Fruit fly (Drosophila melanogaster) whole organism, embryonic: Measurements from ENCODE around the gene CG8117.

Source experiments
- Adf1 ChIP-seq: fragments of 200-800 bp; sonication (Bioruptor generic); IDR thresholded peaks from 2 replicates; pipeline ENCODE4 v1.3.6; 2022; ENCODE audit warnings: missing biosample characterization, missing genetic modification characterization
- Awh ChIP-seq: fragments of 200-800 bp; sonication (Bioruptor generic); IDR thresholded peaks from 2 replicates; pipeline ENCODE4, ENCODE4 v1.3.6; 2022; ENCODE audit warnings: missing biosample characterization, missing genetic modification characterization
- B-H2 ChIP-seq: fragments of 200-800 bp; sonication (Bioruptor generic); optimal IDR thresholded peaks from 2 replicates; lab custom pipeline; 2018; ENCODE audit warnings: missing biosample characterization, mild to moderate bottlenecking, missing genetic modification characterization
- CG10147 ChIP-seq: fragments of 200-800 bp; sonication (Bioruptor generic); optimal IDR thresholded peaks from 2 replicates; lab custom pipeline; 2019; ENCODE audit warnings: missing biosample characterization, mild to moderate bottlenecking, missing genetic modification characterization, moderate library complexity
- CG1024 ChIP-seq: fragments of 200-800 bp; sonication (Bioruptor generic); IDR thresholded peaks from 2 replicates; pipeline ENCODE4 v1.3.6; 2022; ENCODE audit warnings: missing biosample characterization, missing genetic modification characterization
- CG10267 ChIP-seq: fragments of 200-800 bp; sonication (Bioruptor generic); optimal IDR thresholded peaks from 2 replicates; lab custom pipeline; 2018; ENCODE audit warnings: missing biosample characterization, mild to moderate bottlenecking, missing genetic modification characterization, moderate library complexity
- CG10654 ChIP-seq: fragments of 200-800 bp; sonication (Bioruptor generic); optimal IDR thresholded peaks from 2 replicates; lab custom pipeline; 2016; ENCODE audit warnings: missing biosample characterization, missing genetic modification characterization
- CG11504 ChIP-seq: fragments of 200-800 bp; sonication (Bioruptor generic); optimal IDR thresholded peaks from 3 replicates; lab custom pipeline; 2019; ENCODE audit warnings: missing biosample characterization, mild to moderate bottlenecking, missing genetic modification characterization, moderate library complexity
- CG14014 ChIP-seq: fragments of 200-800 bp; sonication (Bioruptor generic); IDR thresholded peaks from 2 replicates; pipeline ENCODE4 v1.3.6; 2022; ENCODE audit warnings: missing biosample characterization, missing genetic modification characterization
- CG15601 ChIP-seq: fragments of 200-800 bp; sonication (Bioruptor generic); optimal IDR thresholded peaks from 3 replicates; lab custom pipeline; 2019; ENCODE audit warnings: missing biosample characterization, mild to moderate bottlenecking, missing genetic modification characterization, moderate library complexity
- CG15696 ChIP-seq: fragments of 200-800 bp; sonication (Bioruptor generic); optimal IDR thresholded peaks from 2 replicates; lab custom pipeline; 2019; ENCODE audit warnings: missing biosample characterization, mild to moderate bottlenecking, missing genetic modification characterization, moderate library complexity
- CG1602 ChIP-seq: fragments of 200-800 bp; sonication (Bioruptor generic); optimal IDR thresholded peaks from 3 replicates; lab custom pipeline; 2016; ENCODE audit warnings: missing biosample characterization, missing genetic modification characterization
- CG16813 ChIP-seq: fragments of 200-800 bp; sonication (Bioruptor generic); IDR thresholded peaks from 3 replicates; pipeline ENCODE4 v1.3.6; 2022; ENCODE audit warnings: missing biosample characterization, missing genetic modification characterization; ENCODE audit not compliant: partially characterized antibody
- CG16815 ChIP-seq: fragments of 200-800 bp; sonication (Bioruptor generic); optimal IDR thresholded peaks from 3 replicates; lab custom pipeline; 2017; ENCODE audit warnings: missing biosample characterization, mild to moderate bottlenecking, missing genetic modification characterization
- CG17328 ChIP-seq: fragments of 200-800 bp; sonication (Bioruptor generic); IDR thresholded peaks from 2 replicates; pipeline ENCODE4 v1.3.6; 2022; ENCODE audit warnings: missing biosample characterization, missing genetic modification characterization
- CG18262 ChIP-seq: fragments of 200-800 bp; optimal IDR thresholded peaks from 3 replicates; lab custom pipeline; 2019; ENCODE audit warnings: missing biosample characterization, mild to moderate bottlenecking, missing genetic modification characterization, moderate library complexity
- CG2202 ChIP-seq: fragments of 200-800 bp; sonication (Bioruptor generic); optimal IDR thresholded peaks from 2 replicates; lab custom pipeline; 2018; ENCODE audit warnings: missing biosample characterization, mild to moderate bottlenecking, missing genetic modification characterization
- CG2712 ChIP-seq: fragments of 200-800 bp; optimal IDR thresholded peaks from 3 replicates; lab custom pipeline; 2019; ENCODE audit warnings: missing biosample characterization, mild to moderate bottlenecking, missing genetic modification characterization, moderate library complexity
- CG2889 ChIP-seq: fragments of 200-800 bp; sonication (Bioruptor generic); IDR thresholded peaks from 3 replicates; pipeline ENCODE4 v1.3.6; 2022; ENCODE audit warnings: missing biosample characterization, missing genetic modification characterization
- CG34422 ChIP-seq: fragments of 200-800 bp; sonication (Bioruptor generic); IDR thresholded peaks from 3 replicates; pipeline ENCODE4 v1.3.6; 2022; ENCODE audit warnings: missing biosample characterization, missing genetic modification characterization
- CG4360 ChIP-seq: fragments of 200-800 bp; sonication (Bioruptor generic); IDR thresholded peaks from 2 replicates; pipeline ENCODE4 v1.3.6; 2022; ENCODE audit warnings: missing biosample characterization, missing genetic modification characterization
- CG6689 ChIP-seq: fragments of 200-800 bp; sonication (Bioruptor generic); IDR thresholded peaks from 2 replicates; pipeline ENCODE4 v1.3.6; 2022; ENCODE audit warnings: missing biosample characterization, missing genetic modification characterization
- CG8290 ChIP-seq, 3 experiments: fragments of 200-800 bp; sonication (Bioruptor generic); optimal IDR thresholded peaks; 2 replicates each; lab custom pipeline; 2016 to 2019; ENCODE audit warnings: missing biosample characterization in 3 of 3, missing genetic modification characterization in 3 of 3, mild to moderate bottlenecking in 2 of 3, moderate library complexity in 1 of 3
- Gsc ChIP-seq: fragments of 200-800 bp; sonication (Bioruptor generic); IDR thresholded peaks from 2 replicates; pipeline ENCODE4 v1.3.6; 2022; ENCODE audit warnings: missing biosample characterization, missing genetic modification characterization
- HmgZ ChIP-seq: fragments of 200-800 bp; sonication (Bioruptor generic); optimal IDR thresholded peaks from 2 replicates; lab custom pipeline; 2018; ENCODE audit warnings: missing biosample characterization, mild to moderate bottlenecking, missing genetic modification characterization
- Hr39 ChIP-seq: fragments of >200 bp; optimal IDR thresholded peaks from 2 replicates; lab custom pipeline; 2017
- Oli ChIP-seq: fragments of 200-800 bp; sonication (Bioruptor generic); optimal IDR thresholded peaks from 2 replicates; lab custom pipeline; 2018; ENCODE audit warnings: missing biosample characterization, mild to moderate bottlenecking, missing genetic modification characterization, moderate library complexity
- Optix ChIP-seq: fragments of 200-800 bp; sonication (Bioruptor generic); IDR thresholded peaks from 3 replicates; pipeline ENCODE4 v1.3.6; 2022; ENCODE audit warnings: missing biosample characterization, missing genetic modification characterization
- PHDP ChIP-seq: fragments of 200-800 bp; sonication (Bioruptor generic); optimal IDR thresholded peaks from 3 replicates; lab custom pipeline; 2018; ENCODE audit warnings: missing biosample characterization, mild to moderate bottlenecking, missing genetic modification characterization, moderate library complexity
- Poxn ChIP-seq: fragments of 200-800 bp; sonication (Bioruptor generic); IDR thresholded peaks from 2 replicates; pipeline ENCODE4 v1.3.6; 2022; ENCODE audit warnings: missing biosample characterization, missing genetic modification characterization
- Ptx1 ChIP-seq: fragments of 200-800 bp; sonication (Bioruptor generic); IDR thresholded peaks from 2 replicates; pipeline ENCODE4 v1.3.6; 2022; ENCODE audit warnings: missing biosample characterization, missing genetic modification characterization
- Xbp1 ChIP-seq: fragments of 200-800 bp; sonication (Bioruptor generic); optimal IDR thresholded peaks from 3 replicates; lab custom pipeline; 2016; ENCODE audit warnings: missing biosample characterization, mild to moderate bottlenecking, missing genetic modification characterization
- bsh ChIP-seq, 2 experiments: fragments of 200-800 bp; sonication (Bioruptor generic); optimal IDR thresholded peaks; 2 replicates each; lab custom pipeline; 2017 to 2018; ENCODE audit warnings: mild to moderate bottlenecking in 2 of 2, missing biosample characterization in 2 of 2, missing genetic modification characterization in 2 of 2, moderate library complexity in 1 of 2
- cad ChIP-seq: fragments of >200 bp; optimal IDR thresholded peaks from 2 replicates; lab custom pipeline; 2017; ENCODE audit warnings: missing biosample characterization, missing genetic modification characterization
- cato ChIP-seq: fragments of 200-800 bp; sonication (Bioruptor generic); optimal IDR thresholded peaks from 2 replicates; lab custom pipeline; 2016; ENCODE audit warnings: missing biosample characterization, missing genetic modification characterization, borderline replicate concordance
- cwo ChIP-seq: fragments of 200-800 bp; sonication (Bioruptor generic); optimal IDR thresholded peaks from 3 replicates; lab custom pipeline; 2017; ENCODE audit warnings: missing biosample characterization, missing genetic modification characterization, mild to moderate bottlenecking, moderate library complexity, missing genetic modification reagents
- dysf ChIP-seq: fragments of 200-800 bp; sonication (Bioruptor generic); IDR thresholded peaks from 3 replicates; pipeline ENCODE4 v1.3.6; 2022; ENCODE audit warnings: missing biosample characterization, missing genetic modification characterization
- fd96Cb ChIP-seq: fragments of 200-800 bp; sonication (Bioruptor generic); optimal IDR thresholded peaks from 2 replicates; lab custom pipeline; 2018; ENCODE audit warnings: missing biosample characterization, mild to moderate bottlenecking, missing genetic modification characterization, moderate library complexity
- hbn ChIP-seq: fragments of 200-800 bp; sonication (Bioruptor generic); IDR thresholded peaks from 2 replicates; pipeline ENCODE4 v1.3.6; 2022; ENCODE audit warnings: missing biosample characterization, missing genetic modification characterization; ENCODE audit not compliant: partially characterized antibody
- nmo ChIP-seq: fragments of 200-800 bp; sonication (Bioruptor generic); optimal IDR thresholded peaks from 2 replicates; lab custom pipeline; 2018; ENCODE audit warnings: missing biosample characterization, mild to moderate bottlenecking, missing genetic modification characterization, moderate library complexity
- oc ChIP-seq: fragments of 200-800 bp; sonication (Bioruptor generic); optimal IDR thresholded peaks from 2 replicates; lab custom pipeline; 2018; ENCODE audit warnings: missing biosample characterization, mild to moderate bottlenecking, missing genetic modification characterization, moderate library complexity
- peb ChIP-seq: fragments of 200-800 bp; sonication (Bioruptor generic); IDR thresholded peaks from 2 replicates; pipeline ENCODE4 v1.3.6; 2022; ENCODE audit warnings: missing biosample characterization, missing genetic modification characterization
- prd ChIP-seq, 3 experiments: fragments of >200 bp in 2 of 3; fragments of 200-800 bp in 1 of 3; sonication (Bioruptor generic) in 1 of 3; optimal IDR thresholded peaks in 2 of 3; IDR thresholded peaks in 1 of 3; 2 replicates in 2 of 3; 3 replicates in 1 of 3; pipeline versions ENCODE4 v1.3.6 to Lab custom; 2017 to 2022; ENCODE audit warnings: missing biosample characterization in 1 of 3, missing genetic modification characterization in 1 of 3
- row ChIP-seq: fragments of 200-800 bp; sonication (Bioruptor generic); IDR thresholded peaks from 3 replicates; pipeline ENCODE4 v1.3.6; 2022; ENCODE audit warnings: missing biosample characterization, missing genetic modification characterization
- sisA ChIP-seq: fragments of 200-800 bp; sonication (Bioruptor generic); IDR thresholded peaks from 2 replicates; pipeline ENCODE4 v1.3.6; 2022; ENCODE audit warnings: missing biosample characterization, missing genetic modification characterization
- tap ChIP-seq: fragments of 200-800 bp; optimal IDR thresholded peaks from 3 replicates; lab custom pipeline; 2019; ENCODE audit warnings: missing biosample characterization, mild to moderate bottlenecking, missing genetic modification characterization, moderate library complexity
- trem ChIP-seq: fragments of 200-800 bp; optimal IDR thresholded peaks from 3 replicates; lab custom pipeline; 2019; ENCODE audit warnings: missing biosample characterization, mild to moderate bottlenecking, missing genetic modification characterization, moderate library complexity
- tup ChIP-seq: fragments of 200-800 bp; sonication (Bioruptor generic); optimal IDR thresholded peaks from 2 replicates; lab custom pipeline; 2016; ENCODE audit warnings: missing biosample characterization, mild to moderate bottlenecking, missing genetic modification characterization, moderate library complexity
- wor ChIP-seq: fragments of 200-800 bp; sonication (Bioruptor generic); IDR thresholded peaks from 2 replicates; pipeline ENCODE4 v1.3.6; 2022; ENCODE audit warnings: missing biosample characterization, missing genetic modification characterization

The CG8117 gene

DNA sequence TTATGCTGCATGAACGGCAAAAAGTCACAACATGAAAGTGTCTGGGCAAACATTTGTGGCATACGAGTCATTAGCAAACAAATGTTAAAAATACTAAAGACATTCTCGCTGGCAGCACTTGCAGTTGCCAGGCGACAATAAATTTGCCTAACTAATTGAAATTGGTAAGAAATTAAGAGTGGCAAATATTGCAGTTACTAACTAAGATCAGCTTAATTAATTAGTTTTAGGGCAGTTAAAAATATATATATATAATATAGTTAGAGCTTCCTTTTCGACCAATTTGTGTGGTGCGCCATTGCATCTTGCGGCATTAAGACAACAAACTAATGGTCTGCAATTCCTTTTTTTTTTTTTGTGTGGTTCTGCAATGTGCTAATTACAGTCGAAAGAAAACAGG is 26.1 kb upstream of the CG8117 start (continued):
- TF ChIP-seq B-H2 (GFP tag; lab: Kevin White, UChicago) = no peak
- no peak for TF ChIP-seq CG16815 (GFP tag; lab: Kevin White, UChicago)
- no peak for TF ChIP-seq tup (GFP tag; lab: Kevin White, UChicago)
- TF ChIP-seq CG17328 (GFP tag; lab: Robert Waterston, UW) = peak; percentile 65
- peak; percentile 23 for TF ChIP-seq trem
- no peak for TF ChIP-seq cato (GFP tag; lab: Kevin White, UChicago)
- TF ChIP-seq CG34422 (GFP tag; lab: Robert Waterston, UW) = peak; percentile 36; the same call in 1 of the 3 replicates
- 0 out of 2 replicates have a peak, but pooled peaks have one; percentile 11 for TF ChIP-seq CG4360 (GFP tag; lab: Robert Waterston, UW)
- peak in 1 of 2 experiments; percentile 78 for TF ChIP-seq bsh (GFP tag; optimal IDR thresholded peaks at IDR 0.05; lab: Kevin White, UChicago)
- TF ChIP-seq CG8290 (GFP tag; optimal IDR thresholded peaks at IDR 0.05; lab: Kevin White, UChicago) = no peak
- TF ChIP-seq CG8290 (tag; optimal IDR thresholded peaks at IDR 0.05; lab: Kevin White, UChicago) = no peak
- no peak for TF ChIP-seq CG10147
- peak; percentile 50 for TF ChIP-seq CG6689 (GFP tag; lab: Robert Waterston, UW)
- TF ChIP-seq nmo (GFP tag; lab: Kevin White, UChicago) = peak; percentile 44
- peak; percentile 1 for TF ChIP-seq Xbp1 (GFP tag; lab: Kevin White, UChicago)
- TF ChIP-seq Awh (GFP tag; lab: Robert Waterston, UW) = peak; percentile 47; the same call in 1 of the 2 replicates
- no peak for TF ChIP-seq wor
- peak; percentile 65 for TF ChIP-seq CG18262
- no peak for TF ChIP-seq CG15696 (tag; lab: Kevin White, UChicago)
- TF ChIP-seq tap (tag; lab: Kevin White, UChicago) = peak; percentile 22
- TF ChIP-seq peb (GFP tag; lab: Robert Waterston, UW) = 0 out of 2 replicates have a peak, but pooled peaks have one; percentile 24
- TF ChIP-seq Adf1 = no peak
- no peak for TF ChIP-seq cwo
- TF ChIP-seq Ptx1 (GFP tag; lab: Robert Waterston, UW) = peak; percentile 36; the same call in 1 of the 2 replicates
- TF ChIP-seq CG14014 (GFP tag; lab: Robert Waterston, UW) = no peak
- 0 out of 2 replicates have a peak, but pooled peaks have one; percentile 23 for TF ChIP-seq CG1024 (GFP tag; lab: Robert Waterston, UW)
- TF ChIP-seq sisA = peak; percentile 30; the same call in 1 of the 2 replicates
- no peak for TF ChIP-seq Hr39 (lab: Kevin White, UChicago)
- TF ChIP-seq oc = peak; percentile 54
- TF ChIP-seq CG2712 (tag; lab: Kevin White, UChicago) = peak; percentile 50
- no peak for TF ChIP-seq Poxn (GFP tag; lab: Robert Waterston, UW)
- peak; percentile 21 for TF ChIP-seq CG10267
- peak; percentile 13 for TF ChIP-seq CG15601 (tag; lab: Kevin White, UChicago)
- TF ChIP-seq CG16813 (GFP tag; lab: Robert Waterston, UW) = no peak
- TF ChIP-seq prd (optimal IDR thresholded peaks at IDR 0.05; lab: Kevin White, UChicago) = no peak
- TF ChIP-seq prd (GFP tag; IDR thresholded peaks at IDR 0.05; lab: Robert Waterston, UW) = peak; percentile 74
- TF ChIP-seq fd96Cb (tag; lab: Kevin White, UChicago) = peak; percentile 44
- no peak for TF ChIP-seq CG10654
- TF ChIP-seq Gsc (GFP tag; lab: Robert Waterston, UW) = peak; percentile 25; the same call in 1 of the 2 replicates
- no peak for TF ChIP-seq cad
- TF ChIP-seq CG2889 (GFP tag; lab: Robert Waterston, UW) = 0 out of 3 replicates have a peak, but pooled peaks have one; percentile 12
- peak; percentile 39 for TF ChIP-seq CG2202 (tag; lab: Kevin White, UChicago)
- TF ChIP-seq PHDP (tag; lab: Kevin White, UChicago) = peak; percentile 12
- peak; percentile 52 for TF ChIP-seq CG11504 (tag; lab: Kevin White, UChicago)
- TF ChIP-seq Oli = peak; percentile 41
- peak; percentile 45; the same call in 1 of the 3 replicates for TF ChIP-seq dysf (GFP tag; lab: Robert Waterston, UW)
- peak; percentile 18 for TF ChIP-seq CG1602 (GFP tag; lab: Kevin White, UChicago)
- no peak for TF ChIP-seq hbn (GFP tag; lab: Robert Waterston, UW)
- 0 out of 3 replicates have a peak, but pooled peaks have one; percentile 55 for TF ChIP-seq Optix (GFP tag; lab: Robert Waterston, UW)
- TF ChIP-seq row (GFP tag; lab: Robert Waterston, UW) = peak; percentile 59; the same call in 2 of the 3 replicates
- TF ChIP-seq HmgZ = no peak
